Worm (Caenorhabditis elegans): ENCODE data around the gene frg-1.

frg-1 gene

DNA sequence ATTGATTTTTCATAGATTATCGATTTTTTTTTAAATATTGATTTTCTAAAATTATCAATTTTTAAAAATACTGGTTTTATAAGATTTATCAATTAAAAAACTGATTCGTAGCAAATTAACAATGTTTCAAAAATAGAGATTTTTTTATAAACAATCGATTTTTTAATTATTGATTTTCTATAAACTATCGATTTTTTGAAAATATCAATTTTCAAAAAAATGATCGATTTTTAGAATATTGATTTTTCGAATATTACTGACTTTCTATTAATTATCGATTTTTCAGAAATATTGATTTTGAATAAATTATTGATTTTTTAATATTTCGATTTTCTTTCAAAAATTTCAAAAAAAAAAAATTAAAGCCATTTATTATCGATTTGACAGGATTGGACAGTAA lies 26.3 kb upstream of the frg-1 start:
- TF ChIP-seq Y48G9A.11 (GFP tag; IDR thresholded peaks at IDR 0.05): no peak
- TF ChIP-seq ceh-28 (tag; optimal IDR thresholded peaks at IDR 0.05): peak; percentile 88
- TF ChIP-seq dpl-1 (GFP tag; optimal IDR thresholded peaks at IDR 0.05): no peak
- no peak for TF ChIP-seq attf-4 (tag; optimal IDR thresholded peaks at IDR 0.05)

DNA sequence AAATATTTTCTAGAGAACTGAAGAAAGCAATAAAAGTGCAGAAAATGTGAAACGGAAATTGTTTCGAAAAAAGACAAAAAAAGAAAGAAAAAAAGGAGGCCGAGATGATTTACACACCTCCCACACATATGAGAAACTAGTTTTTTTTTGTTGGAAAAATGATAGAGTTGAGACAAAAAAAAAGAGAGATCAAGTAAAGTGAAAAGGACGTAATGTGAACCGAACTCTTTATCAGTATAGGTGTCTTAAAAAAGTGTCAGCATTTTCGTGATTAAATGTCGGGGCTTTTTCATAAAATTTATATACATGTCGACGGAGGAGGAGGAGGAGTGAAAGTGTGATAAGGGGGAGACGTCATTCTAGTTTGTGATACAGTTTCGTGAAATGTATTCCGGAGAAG lies 19.7 kb upstream of the frg-1 start:
- TF ChIP-seq pqm-1 (tag; optimal IDR thresholded peaks at IDR 0.05) (peak; percentile 86), nhr-77 (tag; optimal IDR thresholded peaks at IDR 0.05) (peak; percentile 26), T20F7.1 (GFP tag; optimal IDR thresholded peaks at IDR 0.05) (no peak), php-3 (GFP tag; IDR thresholded peaks at IDR 0.05) (0 out of 2 replicates have a peak, but pooled peaks have one; percentile 46), arid-1 (GFP tag; conservative IDR thresholded peaks at IDR 0.05) (no peak), nhr-48 (tag; optimal IDR thresholded peaks at IDR 0.05) (peak; percentile 16), lin-15B (tag; optimal IDR thresholded peaks at IDR 0.05) (no peak), ceh-44 (GFP tag; IDR thresholded peaks at IDR 0.05) (no peak), set-16 (GFP tag; IDR thresholded peaks at IDR 0.05) (no peak), ceh-28 (tag; optimal IDR thresholded peaks at IDR 0.05) (no peak), mdt-29 (GFP tag; IDR thresholded peaks at IDR 0.05) (no peak), ztf-7 (tag; optimal IDR thresholded peaks at IDR 0.05) (no peak), dmd-6 (GFP tag; IDR thresholded peaks at IDR 0.05) (peak; percentile 81), nhr-28 (tag; optimal IDR thresholded peaks at IDR 0.05) (peak; percentile 88), zag-1 (tag; optimal IDR thresholded peaks at IDR 0.05) (no peak), tra-1 (GFP tag; IDR thresholded peaks at IDR 0.05) (0 out of 2 replicates have a peak, but pooled peaks have one; percentile 51), Y75B8A.6 (GFP tag; IDR thresholded peaks at IDR 0.05) (no peak), ceh-62 (tag; optimal IDR thresholded peaks at IDR 0.05) (no peak), mep-1 (tag; optimal IDR thresholded peaks at IDR 0.05) (no peak), daf-16 (GFP tag; optimal IDR thresholded peaks at IDR 0.05) (no peak), daf-16 (tag; optimal IDR thresholded peaks at IDR 0.05) (peak; percentile 8), dve-1 (tag; optimal IDR thresholded peaks at IDR 0.05; ENCODE audit: insufficient read depth) (peak; percentile 69), pha-4 (GFP tag; IDR thresholded peaks at IDR 0.05) (no peak), pha-4 (tag; optimal IDR thresholded peaks at IDR 0.05) (no peak), unc-62 (GFP tag; optimal IDR thresholded peaks at IDR 0.05 in 1 of 2) (peak in 1 of 2 experiments; percentile 92), unc-62 (tag; optimal IDR thresholded peaks at IDR 0.05) (no peak), lin-1 (GFP tag; IDR thresholded peaks at IDR 0.05) (0 out of 2 replicates have a peak, but pooled peaks have one; percentile 10)

DNA sequence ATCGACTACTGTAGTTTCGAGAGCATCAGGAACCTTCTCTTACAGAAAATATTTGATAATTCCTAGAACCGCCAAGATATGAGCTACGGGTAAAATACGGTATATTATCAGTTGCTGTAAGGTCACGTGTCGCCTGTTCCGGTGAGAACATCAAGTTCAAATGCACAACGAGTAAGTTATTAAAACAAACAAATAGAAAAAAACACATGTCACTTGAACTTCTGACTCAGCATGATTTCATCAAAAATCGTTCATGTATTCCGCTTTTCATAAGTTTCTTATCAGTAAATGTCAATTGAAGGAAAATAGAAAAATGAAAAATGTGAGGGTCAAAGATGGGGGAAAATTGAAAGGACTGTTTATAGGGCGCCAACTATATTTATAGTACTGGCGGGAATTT lies 18.3 kb upstream of the frg-1 start:
- TF ChIP-seq pqm-1 (tag; optimal IDR thresholded peaks at IDR 0.05) (peak; percentile 59), lin-1 (GFP tag; IDR thresholded peaks at IDR 0.05) (peak; percentile 42; the same call in 1 of the 2 replicates), hlh-30 (tag; optimal IDR thresholded peaks at IDR 0.05; ENCODE audit: insufficient read depth) (peak; percentile 49), mxl-2 (GFP tag; conservative IDR thresholded peaks at IDR 0.05) (no peak), php-3 (GFP tag; IDR thresholded peaks at IDR 0.05) (no peak), nhr-28 (tag; optimal IDR thresholded peaks at IDR 0.05) (peak; percentile 43), dve-1 (tag; optimal IDR thresholded peaks at IDR 0.05; ENCODE audit: insufficient read depth) (peak; percentile 61), zip-2 (tag; optimal IDR thresholded peaks at IDR 0.05) (no peak), egl-27 (tag; optimal IDR thresholded peaks at IDR 0.05) (no peak), ctbp-1 (GFP tag; IDR thresholded peaks at IDR 0.05) (no peak), hlh-11 (tag; optimal IDR thresholded peaks at IDR 0.05) (peak; percentile 46), lim-7 (GFP tag; IDR thresholded peaks at IDR 0.05) (no peak), nhr-76 (tag; optimal IDR thresholded peaks at IDR 0.05) (no peak), daf-16 (GFP tag; optimal IDR thresholded peaks at IDR 0.05) (no peak), daf-16 (tag; optimal IDR thresholded peaks at IDR 0.05) (peak; percentile 54), dmd-6 (GFP tag; IDR thresholded peaks at IDR 0.05) (peak; percentile 68), nhr-41 (GFP tag; IDR thresholded peaks at IDR 0.05) (0 out of 2 replicates have a peak, but pooled peaks have one; percentile 18)
